Worm (Caenorhabditis elegans) whole organism, L1 larva: ENCODE results near the gene clec-38.

Source experiments
- C04F5.9 ChIP-seq: sonication (generic microtip); optimal IDR thresholded peaks from 2 replicates; lab custom pipeline; 2016; ENCODE audit warnings: missing genetic modification characterization, missing compliant biosample characterization
- blmp-1 ChIP-seq: fragments of 150-350 bp; optimal IDR thresholded peaks from 2 replicates; lab custom pipeline; 2014; ENCODE audit warnings: missing biosample characterization, missing genetic modification characterization
- efl-1 ChIP-seq, 4 experiments: fragments of 150-350 bp; optimal IDR thresholded peaks in 3 of 4; peaks in 1 of 4; 1 replicate in 1 of 4; 2 replicates in 3 of 4; lab custom pipeline; 2014; ENCODE audit warnings: missing biosample characterization in 2 of 4, missing genetic modification characterization in 2 of 4, missing genetic modification reagents in 2 of 4
- egl-13 ChIP-seq: sonication (generic microtip); optimal IDR thresholded peaks from 2 replicates; lab custom pipeline; 2016; ENCODE audit warnings: missing genotype, missing genetic modification reagents, missing genetic modification characterization, missing compliant biosample characterization
- egl-27 ChIP-seq, 2 experiments: fragments of 150-350 bp in 1 of 2; sonication (generic microtip); optimal IDR thresholded peaks; 3 replicates each; lab custom pipeline; 2017 to 2018; ENCODE audit warnings: missing biosample characterization in 2 of 2, missing genetic modification characterization in 2 of 2, missing genetic modification reagents in 2 of 2
- elt-3 ChIP-seq, 6 experiments: fragments of 150-350 bp in 1 of 6; sonication (generic microtip); optimal IDR thresholded peaks; 2 replicates each; lab custom pipeline; 2017 to 2018; ENCODE audit warnings: missing biosample characterization in 6 of 6, missing genetic modification characterization in 6 of 6, inconsistent platforms in 1 of 6
- grh-1 ChIP-seq: fragments of 200-800 bp; sonication (Bioruptor generic); IDR thresholded peaks from 2 replicates; pipeline ENCODE4 v1.3.6; 2022; ENCODE audit warnings: missing genetic modification reagents, missing genetic modification characterization, missing compliant biosample characterization
- hlh-4 ChIP-seq: sonication (generic microtip); optimal IDR thresholded peaks from 2 replicates; lab custom pipeline; 2016; ENCODE audit warnings: mild to moderate bottlenecking, missing genetic modification characterization, missing compliant biosample characterization
- irx-1 ChIP-seq: sonication (generic microtip); optimal IDR thresholded peaks from 2 replicates; lab custom pipeline; 2016; ENCODE audit warnings: missing genetic modification characterization, missing compliant biosample characterization
- isw-1 ChIP-seq: fragments of 200-800 bp; sonication (Bioruptor generic); IDR thresholded peaks from 2 replicates; pipeline ENCODE4 v1.3.6; 2022; ENCODE audit warnings: missing genetic modification characterization, missing compliant biosample characterization
- jun-1 ChIP-seq: fragments of 150-350 bp; optimal IDR thresholded peaks from 2 replicates; lab custom pipeline; 2014; ENCODE audit warnings: missing biosample characterization, missing genetic modification reagents, missing genetic modification characterization
- lin-14 ChIP-seq: fragments of 200-800 bp; sonication (Bioruptor generic); optimal IDR thresholded peaks from 2 replicates; lab custom pipeline; 2018; ENCODE audit warnings: mild to moderate bottlenecking, missing genetic modification characterization, moderate library complexity, missing compliant biosample characterization
- lin-35 ChIP-seq, 2 experiments: fragments of 150-350 bp; optimal IDR thresholded peaks; 2 replicates each; lab custom pipeline; 2014; ENCODE audit warnings: missing biosample characterization in 2 of 2, missing genetic modification characterization in 2 of 2, missing genetic modification reagents in 2 of 2
- lsy-2 ChIP-seq, 2 experiments: fragments of 150-350 bp; optimal IDR thresholded peaks; 2 replicates each; lab custom pipeline; 2014; ENCODE audit warnings: missing biosample characterization in 2 of 2, missing genetic modification characterization in 2 of 2
- mdl-1 ChIP-seq, 2 experiments: fragments of 150-350 bp; optimal IDR thresholded peaks; 2 replicates each; lab custom pipeline; 2014 to 2017; ENCODE audit warnings: missing biosample characterization in 2 of 2, missing genetic modification characterization in 2 of 2, inconsistent platforms in 1 of 2
- mef-2 ChIP-seq: fragments of 150-350 bp; optimal IDR thresholded peaks from 2 replicates; lab custom pipeline; 2014; ENCODE audit warnings: missing biosample characterization, missing genetic modification characterization
- nhr-12 ChIP-seq: sonication (generic microtip); optimal IDR thresholded peaks from 2 replicates; lab custom pipeline; 2017; ENCODE audit warnings: missing biosample characterization, missing genetic modification characterization
- nhr-19 ChIP-seq: fragments of 200-800 bp; sonication (Bioruptor generic); conservative IDR thresholded peaks from 2 replicates; pipeline ENCODE4 v1.3.6; 2022; ENCODE audit warnings: missing genetic modification characterization, missing compliant biosample characterization
- nhr-20 ChIP-seq: sonication (generic microtip); optimal IDR thresholded peaks from 2 replicates; lab custom pipeline; 2016; ENCODE audit warnings: mild to moderate bottlenecking, missing genetic modification characterization, missing compliant biosample characterization
- nhr-28 ChIP-seq: fragments of 150-350 bp; optimal IDR thresholded peaks from 2 replicates; lab custom pipeline; 2014; ENCODE audit warnings: missing biosample characterization, missing genetic modification characterization
- nhr-71 ChIP-seq: sonication (generic microtip); optimal IDR thresholded peaks from 2 replicates; lab custom pipeline; 2016; ENCODE audit warnings: mild to moderate bottlenecking, missing genetic modification characterization, moderate library complexity, missing compliant biosample characterization
- nhr-76 ChIP-seq: sonication (generic microtip); optimal IDR thresholded peaks from 2 replicates; lab custom pipeline; 2017; ENCODE audit warnings: missing biosample characterization, missing genetic modification characterization
- nhr-84 ChIP-seq: sonication (generic microtip); optimal IDR thresholded peaks from 2 replicates; lab custom pipeline; 2017; ENCODE audit warnings: missing biosample characterization, missing genetic modification characterization
- nhr-85 ChIP-seq: sonication (generic microtip); peaks from one replicate; lab custom pipeline; 2016; ENCODE audit warnings: missing genetic modification characterization, inconsistent platforms, missing compliant biosample characterization
- nhr-90 ChIP-seq: sonication (generic microtip); optimal IDR thresholded peaks from 2 replicates; lab custom pipeline; 2016; ENCODE audit warnings: mild to moderate bottlenecking, missing genetic modification characterization, missing compliant biosample characterization; ENCODE audit not compliant: poor library complexity
- pag-3 ChIP-seq: sonication (generic microtip); optimal IDR thresholded peaks from 2 replicates; lab custom pipeline; 2017; ENCODE audit warnings: missing genetic modification characterization, mild to moderate bottlenecking, missing compliant biosample characterization, antibody characterized with exemption, borderline replicate concordance; ENCODE audit not compliant: insufficient read depth
- snu-23 ChIP-seq: sonication (generic microtip); optimal IDR thresholded peaks from 2 replicates; lab custom pipeline; 2016; ENCODE audit warnings: missing genetic modification characterization, missing compliant biosample characterization
- sup-37 ChIP-seq: fragments of 200-800 bp; sonication (Bioruptor generic); optimal IDR thresholded peaks from 2 replicates; lab custom pipeline; 2018; ENCODE audit warnings: mild to moderate bottlenecking, missing genetic modification characterization, missing compliant biosample characterization
- tbx-2 ChIP-seq: sonication (generic microtip); optimal IDR thresholded peaks from 2 replicates; lab custom pipeline; 2016; ENCODE audit warnings: missing genetic modification characterization, missing compliant biosample characterization
- tlp-1 ChIP-seq: fragments of 150-350 bp; optimal IDR thresholded peaks from 2 replicates; lab custom pipeline; 2014; ENCODE audit warnings: missing biosample characterization, missing genetic modification characterization
- unc-130 ChIP-seq: fragments of 150-350 bp; optimal IDR thresholded peaks from 2 replicates; lab custom pipeline; 2017; ENCODE audit warnings: missing biosample characterization, missing genetic modification characterization, inconsistent platforms
- vab-15 ChIP-seq: sonication (generic microtip); optimal IDR thresholded peaks from 2 replicates; lab custom pipeline; 2017; ENCODE audit warnings: missing genotype, mild to moderate bottlenecking, missing genetic modification characterization, missing compliant biosample characterization
- xbp-1 ChIP-seq: sonication (generic microtip); optimal IDR thresholded peaks from 2 replicates; lab custom pipeline; 2016; ENCODE audit warnings: missing genetic modification characterization, missing compliant biosample characterization
- zip-4 ChIP-seq: fragments of 200-800 bp; sonication (Bioruptor generic); optimal IDR thresholded peaks from 2 replicates; lab custom pipeline; 2018; ENCODE audit warnings: mild to moderate bottlenecking, missing genetic modification characterization, moderate library complexity, missing compliant biosample characterization

Gene clec-38

ce11 chrV:16735518-16735917 lies at the start of gene clec-38, which contains the start of gene clec-34:
TSS of gene clec-38 (minus strand) at chrV:16735618.
TSS of gene clec-34 (plus strand) at chrV:16735765.
- TF ChIP-seq vab-15 (tag; lab: Kevin White, UChicago) = no peak
- TF ChIP-seq xbp-1 (tag; lab: Kevin White, UChicago) = no peak
- TF ChIP-seq sup-37 (GFP tag; lab: Kevin White, UChicago) = no peak
- TF ChIP-seq nhr-76 (tag; lab: Kevin White, UChicago) = no peak
- TF ChIP-seq irx-1 (tag; lab: Kevin White, UChicago) = no peak
- TF ChIP-seq mef-2 (tag; lab: Kevin White, UChicago) = no peak

- TF ChIP-seq hlh-4 (tag; lab: Kevin White, UChicago) (no peak), grh-1 (no peak), egl-13 (no peak), nhr-28 (tag; lab: Kevin White, UChicago) (no peak)
These were observed 49.4 kb upstream of the clec-38 start for ce11 chrV:16784806-16785205.

ce11 chrV:16781974-16782373 lies 46.6 kb upstream of the clec-38 start:
- TF ChIP-seq lin-14 (no peak), nhr-85 (peak; percentile 42), lin-35 (GFP tag; optimal IDR thresholded peaks at IDR 0.05; lab: Kevin White, UChicago) (no peak), nhr-90 (tag; lab: Kevin White, UChicago) (no peak), isw-1 (no peak), blmp-1 (no peak), zip-4 (GFP tag; lab: Kevin White, UChicago) (no peak), C04F5.9 (no peak)

DNA sequence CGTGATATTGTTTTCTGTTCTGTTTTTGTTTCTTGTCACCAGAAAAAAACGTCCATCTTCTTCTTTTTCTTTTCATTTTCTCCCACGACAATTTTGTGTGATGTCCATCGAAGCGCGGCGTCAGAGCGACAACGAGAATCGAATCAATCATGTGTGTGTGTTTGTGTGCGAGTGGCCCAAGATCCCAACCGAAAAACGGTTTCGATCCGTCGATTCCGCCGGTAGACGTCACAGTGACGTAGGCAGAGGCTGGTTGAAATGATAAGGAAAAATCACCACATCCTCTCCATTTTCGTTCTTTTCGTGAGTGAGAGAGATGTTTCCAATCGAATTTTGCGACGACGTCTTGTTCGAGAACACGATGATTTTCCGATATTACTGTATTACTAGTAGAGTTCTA lies 45.1 kb upstream of the clec-38 start:
- TF ChIP-seq blmp-1 = peak; percentile 76
- peak in 4 of 6 experiments; percentile 66 to 86 (median 71) for TF ChIP-seq elt-3 (tag; optimal IDR thresholded peaks at IDR 0.05; lab: Kevin White, UChicago)
- TF ChIP-seq pag-3 = no peak
- TF ChIP-seq snu-23 (GFP tag; lab: Kevin White, UChicago) = peak; percentile 14
- TF ChIP-seq nhr-71 (tag; lab: Kevin White, UChicago) = peak; percentile 53
- TF ChIP-seq nhr-84 (tag; lab: Kevin White, UChicago) = no peak
- TF ChIP-seq tbx-2 = peak; percentile 6
- TF ChIP-seq mef-2 (tag; lab: Kevin White, UChicago) = no peak
- peak; percentile 60 for TF ChIP-seq lin-14
- no peak for TF ChIP-seq jun-1
- no peak for TF ChIP-seq egl-27 (tag; optimal IDR thresholded peaks at IDR 0.05; lab: Kevin White, UChicago)
- peak in 1 of 2 experiments; percentile 25 for TF ChIP-seq lin-35 (GFP tag; optimal IDR thresholded peaks at IDR 0.05; lab: Kevin White, UChicago)
- TF ChIP-seq mdl-1 (tag; optimal IDR thresholded peaks at IDR 0.05; lab: Kevin White, UChicago) = peak in 1 of 2 experiments; percentile 41
- TF ChIP-seq unc-130 (tag; lab: Kevin White, UChicago) = peak; percentile 35
- no peak for TF ChIP-seq tlp-1 (tag; lab: Kevin White, UChicago)
- TF ChIP-seq nhr-85 = peak; percentile 93
- peak; percentile 44 for TF ChIP-seq nhr-20 (tag; lab: Kevin White, UChicago)
- peak; percentile 11; the same call in 1 of the 2 replicates for TF ChIP-seq nhr-19 (GFP tag; lab: Robert Waterston, UW)
- peak in 1 of 2 experiments; percentile 33 for TF ChIP-seq lsy-2 (tag; optimal IDR thresholded peaks at IDR 0.05; lab: Kevin White, UChicago)
- peak; percentile 39 for TF ChIP-seq nhr-90 (tag; lab: Kevin White, UChicago)
- TF ChIP-seq, all 84 proteins: peak for 14

DNA sequence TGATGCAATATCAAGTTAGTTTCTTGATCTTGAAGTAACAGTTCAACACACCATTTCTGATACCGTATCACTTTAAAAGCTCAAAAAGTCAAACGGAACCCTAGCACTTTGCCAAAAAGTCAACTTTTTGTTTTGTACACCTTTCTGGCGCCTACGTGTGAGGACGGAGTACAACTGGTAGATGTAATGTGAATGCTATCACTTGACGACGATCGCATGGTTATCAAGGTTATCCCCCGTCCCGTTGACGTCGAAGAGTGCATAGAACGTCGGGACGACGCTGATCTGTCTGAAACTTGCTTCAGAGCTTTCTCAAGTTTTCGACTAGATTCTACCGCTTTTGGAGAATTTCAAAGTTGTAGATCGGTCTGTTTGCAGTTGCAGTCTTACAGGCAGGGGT lies 44.6 kb upstream of the clec-38 start:
- TF ChIP-seq nhr-20 (tag; lab: Kevin White, UChicago) (no peak), unc-130 (tag; lab: Kevin White, UChicago) (peak; percentile 17), nhr-12 (tag; lab: Kevin White, UChicago) (no peak), efl-1 (optimal IDR thresholded peaks at IDR 0.05; lab: Kevin White, UChicago) (no peak), efl-1 (GFP tag; optimal IDR thresholded peaks at IDR 0.05 in 1 of 2; lab: Kevin White, UChicago) (peak in 1 of 2 experiments; percentile 84), lin-14 (no peak), jun-1 (no peak), elt-3 (tag; optimal IDR thresholded peaks at IDR 0.05; lab: Kevin White, UChicago) (peak in 3 of 6 experiments; percentile 2 to 59 (median 46))
